Worm (Caenorhabditis elegans) whole organism, late embryonic: ENCODE data around the gene F54D5.17.

Experiments used
- C38D4.7 ChIP-seq: fragments of 200-800 bp; sonication (Bioruptor generic); optimal IDR thresholded peaks from 2 replicates; lab custom pipeline; 2018; ENCODE audit warnings: mild to moderate bottlenecking, missing genetic modification characterization, moderate library complexity, missing compliant biosample characterization
- F13H6.1 ChIP-seq: sonication (generic microtip); optimal IDR thresholded peaks from 2 replicates; lab custom pipeline; 2016; ENCODE audit warnings: missing genetic modification characterization, missing compliant biosample characterization
- K09A11.1 ChIP-seq: sonication (generic microtip); optimal IDR thresholded peaks from 2 replicates; lab custom pipeline; 2017; ENCODE audit warnings: antibody characterized with exemption, mild to moderate bottlenecking, missing genetic modification characterization, missing compliant biosample characterization; ENCODE audit not compliant: insufficient read depth
- T23F11.4 ChIP-seq: fragments of 200-800 bp; sonication (Bioruptor generic); optimal IDR thresholded peaks from 2 replicates; lab custom pipeline; 2018; ENCODE audit warnings: mild to moderate bottlenecking, missing genetic modification characterization, missing compliant biosample characterization
- ama-1 ChIP-seq: fragments of 150-350 bp; optimal IDR thresholded peaks from 2 replicates; lab custom pipeline; 2014
- ceh-19 ChIP-seq: fragments of 200-800 bp; sonication (Bioruptor generic); optimal IDR thresholded peaks from 2 replicates; lab custom pipeline; 2018; ENCODE audit warnings: mild to moderate bottlenecking, missing genetic modification characterization, missing compliant biosample characterization
- ceh-22 ChIP-seq: sonication (generic microtip); optimal IDR thresholded peaks from 2 replicates; lab custom pipeline; 2017; ENCODE audit warnings: missing biosample characterization, missing genetic modification characterization
- ceh-24 ChIP-seq: sonication (generic microtip); optimal IDR thresholded peaks from 2 replicates; lab custom pipeline; 2016; ENCODE audit warnings: mild to moderate bottlenecking, missing genetic modification characterization, missing compliant biosample characterization
- ceh-30 ChIP-seq: fragments of 150-350 bp; optimal IDR thresholded peaks from 2 replicates; lab custom pipeline; 2014; ENCODE audit warnings: missing biosample characterization, missing genetic modification characterization
- ceh-31 ChIP-seq: sonication (generic microtip); optimal IDR thresholded peaks from 2 replicates; lab custom pipeline; 2016; ENCODE audit warnings: missing genetic modification characterization, missing compliant biosample characterization
- ceh-45 ChIP-seq: fragments of 200-800 bp; sonication (Bioruptor generic); IDR thresholded peaks from 2 replicates; pipeline ENCODE4 v1.3.6; 2022; ENCODE audit warnings: missing genetic modification reagents, missing genetic modification characterization, missing compliant biosample characterization
- ceh-6 ChIP-seq: fragments of 200-800 bp; sonication (Bioruptor generic); optimal IDR thresholded peaks from 2 replicates; lab custom pipeline; 2018; ENCODE audit warnings: mild to moderate bottlenecking, missing genetic modification characterization, missing compliant biosample characterization
- ceh-9 ChIP-seq: sonication (generic microtip); optimal IDR thresholded peaks from 2 replicates; lab custom pipeline; 2016; ENCODE audit warnings: mild to moderate bottlenecking, missing genetic modification characterization, inconsistent platforms, missing compliant biosample characterization
- che-1 ChIP-seq: sonication (generic microtip); optimal IDR thresholded peaks from 2 replicates; lab custom pipeline; 2016; ENCODE audit warnings: mild to moderate bottlenecking, missing genetic modification characterization, missing compliant biosample characterization
- dmd-4 ChIP-seq: sonication (generic microtip); optimal IDR thresholded peaks from 2 replicates; lab custom pipeline; 2016; ENCODE audit warnings: borderline replicate concordance, missing genetic modification characterization, missing compliant biosample characterization
- dve-1 ChIP-seq: sonication (generic microtip); optimal IDR thresholded peaks from 2 replicates; lab custom pipeline; 2017; ENCODE audit warnings: antibody characterized with exemption, mild to moderate bottlenecking, missing genetic modification characterization, missing compliant biosample characterization
- elt-2 ChIP-seq: sonication (generic microtip); optimal IDR thresholded peaks from 2 replicates; lab custom pipeline; 2016; ENCODE audit warnings: missing genetic modification reagents, missing genetic modification characterization, missing compliant biosample characterization
- elt-4 ChIP-seq: sonication (generic microtip); optimal IDR thresholded peaks from 2 replicates; lab custom pipeline; 2016; ENCODE audit warnings: missing genetic modification characterization, missing compliant biosample characterization
- fax-1 ChIP-seq: sonication (generic microtip); optimal IDR thresholded peaks from 2 replicates; lab custom pipeline; 2016; ENCODE audit warnings: missing genotype, missing genetic modification characterization, missing compliant biosample characterization
- fkh-10 ChIP-seq: fragments of 150-350 bp; optimal IDR thresholded peaks from 2 replicates; lab custom pipeline; 2014; ENCODE audit warnings: missing biosample characterization, missing genetic modification reagents, missing genetic modification characterization
- fkh-6 ChIP-seq: sonication (generic microtip); optimal IDR thresholded peaks from 2 replicates; lab custom pipeline; 2016; ENCODE audit warnings: missing genetic modification characterization, missing compliant biosample characterization
- gmeb-2 ChIP-seq: sonication (generic microtip); optimal IDR thresholded peaks from 2 replicates; lab custom pipeline; 2016; ENCODE audit warnings: missing genetic modification characterization, inconsistent platforms, missing compliant biosample characterization
- hlh-13 ChIP-seq: fragments of 200-800 bp; sonication (Bioruptor generic); optimal IDR thresholded peaks from 2 replicates; lab custom pipeline; 2018; ENCODE audit warnings: mild to moderate bottlenecking, missing genetic modification characterization, missing compliant biosample characterization
- lim-6 ChIP-seq: sonication (generic microtip); optimal IDR thresholded peaks from 2 replicates; lab custom pipeline; 2016; ENCODE audit warnings: missing genetic modification characterization, missing compliant biosample characterization
- lin-11 ChIP-seq: fragments of 200-800 bp; sonication (Bioruptor generic); optimal IDR thresholded peaks from 2 replicates; lab custom pipeline; 2018; ENCODE audit warnings: mild to moderate bottlenecking, missing genetic modification characterization, missing compliant biosample characterization
- mec-3 ChIP-seq: sonication (generic microtip); optimal IDR thresholded peaks from 2 replicates; lab custom pipeline; 2016; ENCODE audit warnings: borderline replicate concordance, missing genetic modification characterization, missing compliant biosample characterization
- nhr-232 ChIP-seq: sonication (generic microtip); optimal IDR thresholded peaks from 2 replicates; lab custom pipeline; 2016; ENCODE audit warnings: missing genetic modification characterization, missing compliant biosample characterization
- odd-2 ChIP-seq: sonication (generic microtip); optimal IDR thresholded peaks from 2 replicates; lab custom pipeline; 2017; ENCODE audit warnings: antibody characterized with exemption, mild to moderate bottlenecking, missing genetic modification characterization, missing compliant biosample characterization
- pag-3 ChIP-seq: sonication (generic microtip); optimal IDR thresholded peaks from 2 replicates; lab custom pipeline; 2016; ENCODE audit warnings: missing compliant biosample characterization, missing genetic modification characterization, borderline replicate concordance
- pat-9 ChIP-seq: fragments of 200-800 bp; sonication (Bioruptor generic); optimal IDR thresholded peaks from 2 replicates; lab custom pipeline; 2018; ENCODE audit warnings: mild to moderate bottlenecking, missing genetic modification characterization, moderate library complexity, missing compliant biosample characterization
- pax-1 ChIP-seq: fragments of 150-350 bp; optimal IDR thresholded peaks from 2 replicates; lab custom pipeline; 2014; ENCODE audit warnings: missing biosample characterization, missing genetic modification characterization
- pqm-1 ChIP-seq: sonication (generic microtip); optimal IDR thresholded peaks from 2 replicates; lab custom pipeline; 2016; ENCODE audit warnings: missing genetic modification characterization, missing compliant biosample characterization
- pros-1 ChIP-seq: fragments of 150-350 bp; optimal IDR thresholded peaks from 2 replicates; lab custom pipeline; 2014; ENCODE audit warnings: missing biosample characterization, missing genetic modification reagents, missing genetic modification characterization
- ref-2 ChIP-seq: sonication (generic microtip); optimal IDR thresholded peaks from 2 replicates; lab custom pipeline; 2016; ENCODE audit warnings: missing genetic modification characterization, missing compliant biosample characterization
- rnt-1 ChIP-seq: sonication (generic microtip); optimal IDR thresholded peaks from 2 replicates; lab custom pipeline; 2016; ENCODE audit warnings: missing genetic modification characterization, missing compliant biosample characterization
- sdc-2 ChIP-seq: sonication (generic microtip); optimal IDR thresholded peaks from 2 replicates; lab custom pipeline; 2016; ENCODE audit warnings: missing genotype, missing genetic modification characterization, missing compliant biosample characterization
- sox-4 ChIP-seq: sonication (generic microtip); optimal IDR thresholded peaks from 2 replicates; lab custom pipeline; 2017; ENCODE audit warnings: mild to moderate bottlenecking, missing genetic modification characterization, inconsistent platforms, missing compliant biosample characterization
- syd-9 ChIP-seq: sonication (generic microtip); optimal IDR thresholded peaks from 2 replicates; lab custom pipeline; 2016; ENCODE audit warnings: mild to moderate bottlenecking, missing genetic modification characterization, moderate library complexity, missing compliant biosample characterization
- tbx-7 ChIP-seq: sonication (generic microtip); optimal IDR thresholded peaks from 2 replicates; lab custom pipeline; 2016; ENCODE audit warnings: missing genotype, missing genetic modification characterization, missing compliant biosample characterization
- unc-3 ChIP-seq, 2 experiments: fragments of 200-800 bp in 1 of 2; sonication (Bioruptor generic) in 1 of 2; sonication (generic microtip) in 1 of 2; conservative IDR thresholded peaks in 1 of 2; optimal IDR thresholded peaks in 1 of 2; 2 replicates each; pipeline versions ENCODE4 v1.3.6 to Lab custom; 2016 to 2022; ENCODE audit warnings: missing compliant biosample characterization in 2 of 2, missing genetic modification characterization in 2 of 2, missing genetic modification reagents in 1 of 2
- unc-42 ChIP-seq: sonication (generic microtip); optimal IDR thresholded peaks from 2 replicates; lab custom pipeline; 2016; ENCODE audit warnings: missing genotype, missing genetic modification characterization, missing compliant biosample characterization
- unc-86 ChIP-seq: sonication (generic microtip); optimal IDR thresholded peaks from 2 replicates; lab custom pipeline; 2016; ENCODE audit warnings: missing genetic modification characterization, missing compliant biosample characterization
- zip-5 ChIP-seq: sonication (generic microtip); optimal IDR thresholded peaks from 2 replicates; lab custom pipeline; 2016; ENCODE audit warnings: missing genetic modification characterization, missing compliant biosample characterization
- ztf-16 ChIP-seq: sonication (generic microtip); optimal IDR thresholded peaks from 2 replicates; lab custom pipeline; 2017; ENCODE audit warnings: missing genetic modification characterization, missing compliant biosample characterization

The F54D5.17 gene

DNA sequence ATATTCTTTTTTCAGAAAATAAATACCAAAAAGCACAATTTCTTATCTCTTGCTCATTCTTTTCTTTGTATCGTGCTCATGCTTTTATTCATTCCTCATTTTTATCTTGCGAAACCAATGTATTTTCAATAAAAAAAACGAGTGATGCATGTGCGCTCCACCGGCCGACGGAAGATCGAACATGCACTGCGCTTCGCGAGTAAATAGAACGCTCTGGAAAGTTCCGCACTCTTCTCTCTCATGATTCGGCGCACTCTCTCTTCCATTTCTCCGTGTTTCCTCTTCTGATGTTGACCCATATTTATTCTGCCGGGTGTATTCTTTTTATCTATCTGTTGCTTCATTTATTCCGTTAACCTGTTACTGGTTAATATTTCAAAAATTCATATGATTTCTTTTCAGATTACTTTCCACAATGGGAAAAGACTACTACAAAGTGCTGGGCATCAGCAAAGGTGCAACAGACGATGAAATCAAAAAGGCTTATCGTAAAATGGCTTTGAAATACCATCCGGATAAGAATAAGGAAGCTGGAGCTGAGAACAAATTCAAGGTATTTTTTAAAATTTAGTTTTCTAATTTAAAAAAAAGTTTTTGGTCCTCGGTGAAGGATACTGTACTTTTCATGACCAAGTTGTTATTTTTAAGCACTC, 11.0 kb upstream of the F54D5.17 start, which contains the start of gene dnj-13 (continued):
- peak; percentile 93 for TF ChIP-seq ref-2 (tag; lab: Kevin White, UChicago)
- peak; percentile 66 for TF ChIP-seq ceh-31 (tag; lab: Kevin White, UChicago)
- no peak for TF ChIP-seq ceh-24
- TF ChIP-seq sox-4, result no peak
- TF ChIP-seq rnt-1 (tag; lab: Kevin White, UChicago), result peak; percentile 77
- peak; percentile 29 for TF ChIP-seq dve-1 (tag; lab: Kevin White, UChicago)
- TF ChIP-seq ama-1 (lab: Kevin White, UChicago), result peak; percentile 27
- peak; percentile 73 for TF ChIP-seq elt-2 (tag; lab: Kevin White, UChicago)
- TF ChIP-seq K09A11.1 (tag; lab: Kevin White, UChicago), result no peak
- no peak for TF ChIP-seq nhr-232 (tag; lab: Kevin White, UChicago)
- peak; percentile 3 for TF ChIP-seq ceh-22
- TF ChIP-seq tbx-7, result peak; percentile 15
- peak; percentile 51 for TF ChIP-seq gmeb-2 (tag; lab: Kevin White, UChicago)
- no peak for TF ChIP-seq elt-4 (tag; lab: Kevin White, UChicago)
- no peak for TF ChIP-seq fax-1 (tag; lab: Kevin White, UChicago)
- TF ChIP-seq lin-11 (tag; lab: Kevin White, UChicago), result no peak
- no peak for TF ChIP-seq ceh-45 (GFP tag; lab: Robert Waterston, UW)
- TF ChIP-seq syd-9, result peak; percentile 71
- TF ChIP-seq ceh-9, result no peak
- TF ChIP-seq pqm-1, result peak; percentile 52
- no peak for TF ChIP-seq mec-3 (tag; lab: Kevin White, UChicago)
- peak; percentile 61 for TF ChIP-seq pax-1 (tag; lab: Kevin White, UChicago)
- no peak for TF ChIP-seq pat-9
- TF ChIP-seq unc-3 (GFP tag; conservative IDR thresholded peaks at IDR 0.05; lab: Robert Waterston, UW), result no peak; the same call in 1 of the 2 replicates
- no peak for TF ChIP-seq unc-3 (tag; optimal IDR thresholded peaks at IDR 0.05; lab: Kevin White, UChicago)
- no peak for TF ChIP-seq odd-2 (tag; lab: Kevin White, UChicago)
- TF ChIP-seq unc-42 (tag; lab: Kevin White, UChicago), result peak; percentile 77
- peak; percentile 14 for TF ChIP-seq unc-86 (tag; lab: Kevin White, UChicago)
- TF ChIP-seq ceh-6 (GFP tag; lab: Kevin White, UChicago), result no peak
- no peak for TF ChIP-seq che-1 (tag; lab: Kevin White, UChicago)
- TF ChIP-seq fkh-10 (GFP tag; lab: Kevin White, UChicago), result no peak
- no peak for TF ChIP-seq zip-5 (tag; lab: Kevin White, UChicago)
- TF ChIP-seq sdc-2 (tag; lab: Kevin White, UChicago), result peak; percentile 55
- TF ChIP-seq ztf-16, result peak; percentile 3
- TF ChIP-seq fkh-6 (tag; lab: Kevin White, UChicago), result no peak
- TF ChIP-seq hlh-13, result no peak
- peak; percentile 47 for TF ChIP-seq pros-1
- no peak for TF ChIP-seq pag-3
- no peak for TF ChIP-seq lim-6 (tag; lab: Kevin White, UChicago)
- no peak for TF ChIP-seq C38D4.7 (GFP tag; lab: Kevin White, UChicago)
- TF ChIP-seq dmd-4 (tag; lab: Kevin White, UChicago), result no peak
- TF ChIP-seq ceh-30 (tag; lab: Kevin White, UChicago), result peak; percentile 59
- TF ChIP-seq ceh-19 (GFP tag; lab: Kevin White, UChicago), result peak; percentile 30
- no peak for TF ChIP-seq F13H6.1
- TF ChIP-seq T23F11.4, result no peak
